Worm (Caenorhabditis elegans) whole organism, L1 larva: ENCODE data around the gene T10B5.3.

ENCODE experiments used
- C16A3.4 ChIP-seq: fragments of 150-350 bp; optimal IDR thresholded peaks from 2 replicates; lab custom pipeline; 2014; ENCODE audit warnings: missing biosample characterization, missing genetic modification characterization
- Y116A8C.19 ChIP-seq: sonication (generic microtip); optimal IDR thresholded peaks from 2 replicates; lab custom pipeline; 2016; ENCODE audit warnings: missing compliant biosample characterization, missing genetic modification characterization, borderline replicate concordance
- alr-1 ChIP-seq: fragments of 200-800 bp; sonication (Bioruptor generic); optimal IDR thresholded peaks from 2 replicates; lab custom pipeline; 2018; ENCODE audit warnings: borderline replicate concordance, mild to moderate bottlenecking, missing genetic modification characterization, missing compliant biosample characterization
- aly-2 ChIP-seq: fragments of 150-350 bp; optimal IDR thresholded peaks from 2 replicates; lab custom pipeline; 2014; ENCODE audit warnings: missing biosample characterization, missing genetic modification characterization
- ama-1 ChIP-seq: fragments of 150-350 bp; optimal IDR thresholded peaks from 2 replicates; lab custom pipeline; 2014
- blmp-1 ChIP-seq: fragments of 150-350 bp; optimal IDR thresholded peaks from 2 replicates; lab custom pipeline; 2014; ENCODE audit warnings: missing biosample characterization, missing genetic modification characterization
- ceh-63 ChIP-seq: fragments of 200-800 bp; sonication (Bioruptor generic); optimal IDR thresholded peaks from 2 replicates; lab custom pipeline; 2018; ENCODE audit warnings: mild to moderate bottlenecking, missing genetic modification characterization, missing compliant biosample characterization
- ceh-8 ChIP-seq: fragments of 200-800 bp; sonication (Bioruptor generic); optimal IDR thresholded peaks from 2 replicates; lab custom pipeline; 2018; ENCODE audit warnings: mild to moderate bottlenecking, missing genetic modification characterization, moderate library complexity, missing compliant biosample characterization
- ces-1 ChIP-seq: fragments of 150-350 bp; optimal IDR thresholded peaks from 2 replicates; lab custom pipeline; 2014; ENCODE audit warnings: missing biosample characterization, missing genetic modification reagents, missing genetic modification characterization
- dsc-1 ChIP-seq: sonication (generic microtip); optimal IDR thresholded peaks from 2 replicates; lab custom pipeline; 2016; ENCODE audit warnings: mild to moderate bottlenecking, missing genetic modification characterization, missing compliant biosample characterization
- efl-1 ChIP-seq, 4 experiments: fragments of 150-350 bp; optimal IDR thresholded peaks in 3 of 4; peaks in 1 of 4; 1 replicate in 1 of 4; 2 replicates in 3 of 4; lab custom pipeline; 2014; ENCODE audit warnings: missing biosample characterization in 2 of 4, missing genetic modification characterization in 2 of 4, missing genetic modification reagents in 2 of 4
- elt-2 ChIP-seq: sonication (generic microtip); optimal IDR thresholded peaks from 2 replicates; lab custom pipeline; 2016; ENCODE audit warnings: missing genetic modification characterization, mild to moderate bottlenecking, inconsistent platforms, missing compliant biosample characterization, missing genetic modification reagents
- fkh-8 ChIP-seq: sonication (generic microtip); optimal IDR thresholded peaks from 2 replicates; lab custom pipeline; 2016; ENCODE audit warnings: mild to moderate bottlenecking, missing genetic modification characterization, missing compliant biosample characterization
- hlh-4 ChIP-seq: sonication (generic microtip); optimal IDR thresholded peaks from 2 replicates; lab custom pipeline; 2016; ENCODE audit warnings: mild to moderate bottlenecking, missing genetic modification characterization, missing compliant biosample characterization
- hpl-2 ChIP-seq: fragments of 150-350 bp; optimal IDR thresholded peaks from 2 replicates; lab custom pipeline; 2014; ENCODE audit warnings: missing biosample characterization, missing genetic modification reagents, missing genetic modification characterization
- irx-1 ChIP-seq: sonication (generic microtip); optimal IDR thresholded peaks from 2 replicates; lab custom pipeline; 2016; ENCODE audit warnings: missing genetic modification characterization, missing compliant biosample characterization
- isw-1 ChIP-seq: fragments of 200-800 bp; sonication (Bioruptor generic); IDR thresholded peaks from 2 replicates; pipeline ENCODE4 v1.3.6; 2022; ENCODE audit warnings: missing genetic modification characterization, missing compliant biosample characterization
- jun-1 ChIP-seq: fragments of 150-350 bp; optimal IDR thresholded peaks from 2 replicates; lab custom pipeline; 2014; ENCODE audit warnings: missing biosample characterization, missing genetic modification reagents, missing genetic modification characterization
- lin-13 ChIP-seq: fragments of 150-350 bp; optimal IDR thresholded peaks from 2 replicates; lab custom pipeline; 2014; ENCODE audit warnings: missing biosample characterization, missing genetic modification reagents, missing genetic modification characterization
- lin-14 ChIP-seq: fragments of 200-800 bp; sonication (Bioruptor generic); optimal IDR thresholded peaks from 2 replicates; lab custom pipeline; 2018; ENCODE audit warnings: mild to moderate bottlenecking, missing genetic modification characterization, moderate library complexity, missing compliant biosample characterization
- lin-15B ChIP-seq: fragments of 150-350 bp; sonication (generic microtip); optimal IDR thresholded peaks from 3 replicates; lab custom pipeline; 2014; ENCODE audit warnings: missing biosample characterization, missing genetic modification characterization
- lin-35 ChIP-seq, 2 experiments: fragments of 150-350 bp; optimal IDR thresholded peaks; 2 replicates each; lab custom pipeline; 2014; ENCODE audit warnings: missing biosample characterization in 2 of 2, missing genetic modification characterization in 2 of 2, missing genetic modification reagents in 2 of 2
- lin-39 ChIP-seq: fragments of 150-350 bp; optimal IDR thresholded peaks from 2 replicates; lab custom pipeline; 2014; ENCODE audit warnings: missing biosample characterization, missing genetic modification reagents, missing genetic modification characterization
- lsy-2 ChIP-seq, 2 experiments: fragments of 150-350 bp; optimal IDR thresholded peaks; 2 replicates each; lab custom pipeline; 2014; ENCODE audit warnings: missing biosample characterization in 2 of 2, missing genetic modification characterization in 2 of 2
- mab-9 ChIP-seq: fragments of 200-800 bp; sonication (Bioruptor generic); IDR thresholded peaks from 2 replicates; pipeline ENCODE4 v1.3.6; 2022; ENCODE audit warnings: missing genetic modification reagents, missing genetic modification characterization, missing compliant biosample characterization
- nhr-19 ChIP-seq: fragments of 200-800 bp; sonication (Bioruptor generic); conservative IDR thresholded peaks from 2 replicates; pipeline ENCODE4 v1.3.6; 2022; ENCODE audit warnings: missing genetic modification characterization, missing compliant biosample characterization
- nhr-20 ChIP-seq: sonication (generic microtip); optimal IDR thresholded peaks from 2 replicates; lab custom pipeline; 2016; ENCODE audit warnings: mild to moderate bottlenecking, missing genetic modification characterization, missing compliant biosample characterization
- nhr-28 ChIP-seq: fragments of 150-350 bp; optimal IDR thresholded peaks from 2 replicates; lab custom pipeline; 2014; ENCODE audit warnings: missing biosample characterization, missing genetic modification characterization
- nhr-47 ChIP-seq: sonication (generic microtip); optimal IDR thresholded peaks from 2 replicates; lab custom pipeline; 2016; ENCODE audit warnings: mild to moderate bottlenecking, missing genetic modification characterization, moderate library complexity, missing compliant biosample characterization
- nhr-71 ChIP-seq: sonication (generic microtip); optimal IDR thresholded peaks from 2 replicates; lab custom pipeline; 2016; ENCODE audit warnings: mild to moderate bottlenecking, missing genetic modification characterization, moderate library complexity, missing compliant biosample characterization
- nhr-77 ChIP-seq: fragments of 150-350 bp; optimal IDR thresholded peaks from 2 replicates; lab custom pipeline; 2014; ENCODE audit warnings: missing biosample characterization, missing genetic modification characterization
- nhr-85 ChIP-seq: sonication (generic microtip); peaks from one replicate; lab custom pipeline; 2016; ENCODE audit warnings: missing genetic modification characterization, inconsistent platforms, missing compliant biosample characterization
- nhr-90 ChIP-seq: sonication (generic microtip); optimal IDR thresholded peaks from 2 replicates; lab custom pipeline; 2016; ENCODE audit warnings: mild to moderate bottlenecking, missing genetic modification characterization, missing compliant biosample characterization; ENCODE audit not compliant: poor library complexity
- pax-3 ChIP-seq: fragments of 200-800 bp; sonication (Bioruptor generic); optimal IDR thresholded peaks from 2 replicates; lab custom pipeline; 2018; ENCODE audit warnings: mild to moderate bottlenecking, missing genetic modification characterization, moderate library complexity, missing compliant biosample characterization
- rnt-1 ChIP-seq: sonication (generic microtip); optimal IDR thresholded peaks from 2 replicates; lab custom pipeline; 2016; ENCODE audit warnings: mild to moderate bottlenecking, missing genetic modification characterization, moderate library complexity, missing compliant biosample characterization
- snpc-4 ChIP-seq: fragments of 150-350 bp; optimal IDR thresholded peaks from 2 replicates; lab custom pipeline; 2014; ENCODE audit warnings: missing biosample characterization, missing genetic modification characterization
- snu-23 ChIP-seq: sonication (generic microtip); optimal IDR thresholded peaks from 2 replicates; lab custom pipeline; 2016; ENCODE audit warnings: missing genetic modification characterization, missing compliant biosample characterization
- sup-37 ChIP-seq: fragments of 200-800 bp; sonication (Bioruptor generic); optimal IDR thresholded peaks from 2 replicates; lab custom pipeline; 2018; ENCODE audit warnings: mild to moderate bottlenecking, missing genetic modification characterization, missing compliant biosample characterization
- tbx-2 ChIP-seq: sonication (generic microtip); optimal IDR thresholded peaks from 2 replicates; lab custom pipeline; 2016; ENCODE audit warnings: missing genetic modification characterization, missing compliant biosample characterization
- unc-62 ChIP-seq: fragments of 150-350 bp; optimal IDR thresholded peaks from 2 replicates; lab custom pipeline; 2014; ENCODE audit warnings: missing biosample characterization, missing genetic modification reagents, missing genetic modification characterization
- unc-86 ChIP-seq: sonication (generic microtip); optimal IDR thresholded peaks from 2 replicates; lab custom pipeline; 2016; ENCODE audit warnings: missing genetic modification characterization, missing compliant biosample characterization
- vab-15 ChIP-seq: sonication (generic microtip); optimal IDR thresholded peaks from 2 replicates; lab custom pipeline; 2017; ENCODE audit warnings: missing genotype, mild to moderate bottlenecking, missing genetic modification characterization, missing compliant biosample characterization
- zag-1 ChIP-seq: fragments of 150-350 bp; optimal IDR thresholded peaks from 2 replicates; lab custom pipeline; 2014; ENCODE audit warnings: missing biosample characterization, missing genetic modification characterization
- ztf-11 ChIP-seq, 2 experiments: sonication (generic microtip); optimal IDR thresholded peaks; 2 replicates each; lab custom pipeline; 2016 to 2017; ENCODE audit warnings: missing genetic modification characterization in 2 of 2, missing biosample characterization in 1 of 2, missing compliant biosample characterization in 1 of 2

The T10B5.3 gene

ce11 chrV:1888299-1888698 lies 18.7 kb upstream of the T10B5.3 start:
- TF ChIP-seq ces-1 = no peak
- no peak for TF ChIP-seq aly-2 (tag; lab: Kevin White, UChicago)
- no peak for TF ChIP-seq unc-86 (tag; lab: Kevin White, UChicago)
- peak; percentile 35 for TF ChIP-seq lin-14 (GFP tag; lab: Kevin White, UChicago)

ce11 chrV:1886997-1887396 lies 17.4 kb upstream of the T10B5.3 start:
- TF ChIP-seq ceh-63 (GFP tag; lab: Kevin White, UChicago) (no peak), vab-15 (tag; lab: Kevin White, UChicago) (no peak), lin-14 (GFP tag; lab: Kevin White, UChicago) (peak; percentile 81), jun-1 (tag; lab: Kevin White, UChicago) (no peak), lin-39 (tag; lab: Kevin White, UChicago) (no peak)

ce11 chrV:1883131-1883530 lies 13.5 kb upstream of the T10B5.3 start:
- TF ChIP-seq nhr-90 (tag; lab: Kevin White, UChicago) (peak; percentile 22), unc-86 (tag; lab: Kevin White, UChicago) (no peak), elt-2 (peak; percentile 1)
- TF ChIP-seq, all 84 proteins: peak for 2

ce11 chrV:1878030-1878429 lies 8.4 kb upstream of the T10B5.3 start:
- TF ChIP-seq pax-3 (tag; lab: Kevin White, UChicago) (no peak), nhr-77 (no peak), zag-1 (tag; lab: Kevin White, UChicago) (no peak), tbx-2 (tag; lab: Kevin White, UChicago) (no peak), nhr-28 (tag; lab: Kevin White, UChicago) (no peak), irx-1 (no peak), mab-9 (GFP tag; lab: Robert Waterston, UW) (no peak), ceh-63 (GFP tag; lab: Kevin White, UChicago) (no peak), blmp-1 (tag; lab: Kevin White, UChicago) (no peak), sup-37 (GFP tag; lab: Kevin White, UChicago) (no peak), vab-15 (tag; lab: Kevin White, UChicago) (no peak), isw-1 (GFP tag; lab: Robert Waterston, UW) (no peak), alr-1 (no peak), nhr-19 (no peak), hlh-4 (no peak), elt-2 (no peak), snpc-4 (tag; lab: Kevin White, UChicago) (no peak), hpl-2 (no peak)

- TF ChIP-seq lin-35 (GFP tag; optimal IDR thresholded peaks at IDR 0.05; lab: Kevin White, UChicago) (peak in 1 of 2 experiments; percentile 28), snpc-4 (tag; lab: Kevin White, UChicago) (no peak), irx-1 (peak; percentile 27), rnt-1 (tag; lab: Kevin White, UChicago) (peak; percentile 32), snu-23 (GFP tag; lab: Kevin White, UChicago) (no peak), nhr-90 (tag; lab: Kevin White, UChicago) (peak; percentile 17), nhr-47 (tag; lab: Kevin White, UChicago) (peak; percentile 48), Y116A8C.19 (tag; lab: Kevin White, UChicago) (no peak), nhr-85 (tag; lab: Kevin White, UChicago) (peak; percentile 71), lin-13 (GFP tag; lab: Kevin White, UChicago) (no peak), elt-2 (peak; percentile 16), efl-1 (optimal IDR thresholded peaks at IDR 0.05; lab: Kevin White, UChicago) (peak; percentile 27 to 35), efl-1 (GFP tag; optimal IDR thresholded peaks at IDR 0.05 in 1 of 2; lab: Kevin White, UChicago) (peak in 1 of 2 experiments; percentile 22), ceh-8 (GFP tag; lab: Kevin White, UChicago) (no peak), nhr-77 (no peak), lin-15B (tag; lab: Kevin White, UChicago) (no peak), ztf-11 (tag; optimal IDR thresholded peaks at IDR 0.05; lab: Kevin White, UChicago) (peak in 1 of 2 experiments; percentile 11), lsy-2 (tag; optimal IDR thresholded peaks at IDR 0.05; lab: Kevin White, UChicago) (no peak), pax-3 (tag; lab: Kevin White, UChicago) (peak; percentile 59), ama-1 (peak; percentile 46), fkh-8 (tag; lab: Kevin White, UChicago) (no peak), nhr-71 (tag; lab: Kevin White, UChicago) (peak; percentile 37), nhr-20 (tag; lab: Kevin White, UChicago) (no peak), C16A3.4 (tag; lab: Kevin White, UChicago) (no peak), dsc-1 (tag; lab: Kevin White, UChicago) (peak; percentile 34), nhr-28 (tag; lab: Kevin White, UChicago) (no peak), aly-2 (tag; lab: Kevin White, UChicago) (peak; percentile 84), unc-62 (GFP tag; lab: Kevin White, UChicago) (no peak)
Measured at ce11 chrV:1875497-1875988, 6.0 kb upstream of the T10B5.3 start.
